Fruit fly (Drosophila melanogaster) whole organism, embryonic: ENCODE data around the gene SelG.

Experiments
- Abd-B ChIP-seq: fragments of 200-800 bp; sonication (Bioruptor generic); optimal IDR thresholded peaks from 2 replicates; lab custom pipeline; 2018; ENCODE audit warnings: missing biosample characterization, mild to moderate bottlenecking, missing genetic modification characterization, moderate library complexity
- Bdp1 ChIP-seq: fragments of 200-800 bp; sonication (Bioruptor generic); optimal IDR thresholded peaks from 3 replicates; lab custom pipeline; 2016; ENCODE audit warnings: missing biosample characterization, missing genetic modification characterization
- Bteb2 ChIP-seq: fragments of 200-800 bp; sonication (Bioruptor generic); optimal IDR thresholded peaks from 2 replicates; lab custom pipeline; 2016; ENCODE audit warnings: missing biosample characterization, missing genetic modification characterization
- CG1024 ChIP-seq: fragments of 200-800 bp; sonication (Bioruptor generic); IDR thresholded peaks from 2 replicates; pipeline ENCODE4 v1.3.6; 2022; ENCODE audit warnings: missing biosample characterization, missing genetic modification characterization
- CG10959 ChIP-seq: fragments of 200-800 bp; sonication (Bioruptor generic); IDR thresholded peaks from 2 replicates; pipeline ENCODE4 v1.3.6; 2022; ENCODE audit warnings: missing biosample characterization, missing genetic modification characterization
- CG11093 ChIP-seq: fragments of 200-800 bp; sonication (Bioruptor generic); IDR thresholded peaks from 3 replicates; pipeline ENCODE4 v1.3.6; 2022; ENCODE audit warnings: missing biosample characterization, missing genetic modification characterization
- CG11504 ChIP-seq: fragments of 200-800 bp; sonication (Bioruptor generic); optimal IDR thresholded peaks from 3 replicates; lab custom pipeline; 2019; ENCODE audit warnings: missing biosample characterization, mild to moderate bottlenecking, missing genetic modification characterization, moderate library complexity
- CG12391 ChIP-seq: fragments of 200-800 bp; sonication (Bioruptor generic); optimal IDR thresholded peaks from 3 replicates; lab custom pipeline; 2018; ENCODE audit warnings: missing biosample characterization, mild to moderate bottlenecking, missing genetic modification characterization, moderate library complexity
- CG12744 ChIP-seq: fragments of 200-800 bp; sonication (Bioruptor generic); optimal IDR thresholded peaks from 2 replicates; lab custom pipeline; 2016; ENCODE audit warnings: missing biosample characterization, missing genetic modification characterization
- CG13775 ChIP-seq: fragments of 200-800 bp; sonication (Bioruptor generic); optimal IDR thresholded peaks from 3 replicates; lab custom pipeline; 2017; ENCODE audit warnings: missing biosample characterization, mild to moderate bottlenecking, missing genetic modification characterization
- CG14441 ChIP-seq: fragments of 200-800 bp; sonication (Bioruptor generic); IDR thresholded peaks from 2 replicates; pipeline ENCODE4 v1.3.6; 2022; ENCODE audit warnings: missing biosample characterization, missing genetic modification characterization
- CG15269 ChIP-seq: fragments of 200-800 bp; sonication (Bioruptor generic); optimal IDR thresholded peaks from 2 replicates; lab custom pipeline; 2018; ENCODE audit warnings: missing biosample characterization, mild to moderate bottlenecking, missing genetic modification characterization, moderate library complexity
- CG17612 ChIP-seq: fragments of 200-800 bp; sonication (Bioruptor generic); IDR thresholded peaks from 2 replicates; pipeline ENCODE4 v1.3.6; 2022; ENCODE audit warnings: missing biosample characterization, missing genetic modification characterization
- CG17802 ChIP-seq: fragments of 200-800 bp; sonication (Bioruptor generic); optimal IDR thresholded peaks from 2 replicates; lab custom pipeline; 2018; ENCODE audit warnings: missing biosample characterization, mild to moderate bottlenecking, missing genetic modification characterization, moderate library complexity
- CG1792 ChIP-seq: fragments of 200-800 bp; sonication (Bioruptor generic); optimal IDR thresholded peaks from 2 replicates; lab custom pipeline; 2016; ENCODE audit warnings: missing biosample characterization, missing genetic modification characterization
- CG18619 ChIP-seq: fragments of 200-800 bp; sonication (Bioruptor generic); optimal IDR thresholded peaks from 3 replicates; lab custom pipeline; 2017; ENCODE audit warnings: missing biosample characterization, mild to moderate bottlenecking, missing genetic modification characterization
- CG18764 ChIP-seq: fragments of 200-800 bp; sonication (Bioruptor generic); optimal IDR thresholded peaks from 3 replicates; lab custom pipeline; 2016; ENCODE audit warnings: missing biosample characterization, missing genetic modification characterization
- CG7372 ChIP-seq: fragments of 200-800 bp; sonication (Bioruptor generic); IDR thresholded peaks from 2 replicates; pipeline ENCODE4 v1.3.6; 2022; ENCODE audit warnings: missing biosample characterization, missing genetic modification characterization
- CoRest ChIP-seq: fragments of 200-800 bp; sonication (Bioruptor generic); optimal IDR thresholded peaks from 3 replicates; lab custom pipeline; 2018; ENCODE audit warnings: missing biosample characterization, mild to moderate bottlenecking, missing genetic modification characterization, moderate library complexity
- D ChIP-seq, 2 experiments: fragments of 200-800 bp in 1 of 2; fragments of >200 bp in 1 of 2; sonication (Bioruptor generic) in 1 of 2; optimal IDR thresholded peaks; 2 replicates in 1 of 2; 3 replicates in 1 of 2; lab custom pipeline; 2017; ENCODE audit warnings: mild to moderate bottlenecking in 1 of 2, missing biosample characterization in 1 of 2, missing genetic modification characterization in 1 of 2, missing genetic modification reagents in 1 of 2
- Doc2 ChIP-seq: fragments of 200-800 bp; sonication (Bioruptor generic); IDR thresholded peaks from 2 replicates; pipeline ENCODE4 v1.3.6; 2022; ENCODE audit warnings: missing biosample characterization, missing genetic modification characterization
- Doc3 ChIP-seq: fragments of 200-800 bp; sonication (Bioruptor generic); IDR thresholded peaks from 3 replicates; pipeline ENCODE4 v1.3.6; 2022; ENCODE audit warnings: missing biosample characterization, missing genetic modification characterization; ENCODE audit not compliant: partially characterized antibody
- Drgx ChIP-seq: fragments of 200-800 bp; sonication (Bioruptor generic); IDR thresholded peaks from 2 replicates; pipeline ENCODE4 v1.3.6; 2022; ENCODE audit warnings: missing biosample characterization, missing genetic modification characterization
- Eip74EF ChIP-seq, 2 experiments: fragments of 200-800 bp in 1 of 2; fragments of >200 bp in 1 of 2; sonication (Bioruptor generic) in 1 of 2; optimal IDR thresholded peaks; 2 replicates each; lab custom pipeline; 2017 to 2019; ENCODE audit warnings: missing biosample characterization in 2 of 2, missing genetic modification characterization in 2 of 2, mild to moderate bottlenecking in 1 of 2, moderate library complexity in 1 of 2
- HLHmδ ChIP-seq: fragments of 200-800 bp; sonication (Bioruptor generic); optimal IDR thresholded peaks from 2 replicates; lab custom pipeline; 2018; ENCODE audit warnings: missing biosample characterization, mild to moderate bottlenecking, missing genetic modification characterization, moderate library complexity
- Hand ChIP-seq: fragments of 200-800 bp; sonication (Bioruptor generic); optimal IDR thresholded peaks from 2 replicates; lab custom pipeline; 2017; ENCODE audit warnings: mild to moderate bottlenecking, missing biosample characterization, missing genetic modification reagents, missing genetic modification characterization
- HmgZ ChIP-seq: fragments of 200-800 bp; sonication (Bioruptor generic); optimal IDR thresholded peaks from 2 replicates; lab custom pipeline; 2018; ENCODE audit warnings: missing biosample characterization, mild to moderate bottlenecking, missing genetic modification characterization
- Lhr ChIP-seq: fragments of 200-800 bp; sonication (Bioruptor generic); optimal IDR thresholded peaks from 3 replicates; lab custom pipeline; 2017; ENCODE audit warnings: mild to moderate bottlenecking, missing biosample characterization, missing genetic modification reagents, missing genetic modification characterization
- MBD-R2 ChIP-seq: fragments of 200-800 bp; sonication (Bioruptor generic); IDR thresholded peaks from 2 replicates; pipeline ENCODE4 v1.3.6; 2022; ENCODE audit warnings: missing biosample characterization, missing genetic modification characterization
- Mad ChIP-seq: fragments of 200-800 bp; sonication (Bioruptor generic); optimal IDR thresholded peaks from 2 replicates; lab custom pipeline; 2016; ENCODE audit warnings: missing biosample characterization, missing genetic modification characterization
- Med ChIP-seq: fragments of 200-800 bp; sonication (Bioruptor generic); peaks from one replicate; lab custom pipeline; 2016; ENCODE audit warnings: missing biosample characterization, missing genetic modification characterization, mild to moderate bottlenecking, inconsistent platforms, moderate library complexity
- Sry-β ChIP-seq: fragments of 200-800 bp; sonication (Bioruptor generic); optimal IDR thresholded peaks from 2 replicates; lab custom pipeline; 2018; ENCODE audit warnings: missing biosample characterization, mild to moderate bottlenecking, missing genetic modification characterization, moderate library complexity
- bcd ChIP-seq: fragments of 200-800 bp; sonication (Bioruptor generic); optimal IDR thresholded peaks from 2 replicates; lab custom pipeline; 2017; ENCODE audit warnings: missing biosample characterization, mild to moderate bottlenecking, missing genetic modification characterization
- br ChIP-seq: fragments of >200 bp; optimal IDR thresholded peaks from 2 replicates; lab custom pipeline; 2017
- bsh ChIP-seq, 2 experiments: fragments of 200-800 bp; sonication (Bioruptor generic); optimal IDR thresholded peaks; 2 replicates each; lab custom pipeline; 2017 to 2018; ENCODE audit warnings: mild to moderate bottlenecking in 2 of 2, missing biosample characterization in 2 of 2, missing genetic modification characterization in 2 of 2, moderate library complexity in 1 of 2
- danr ChIP-seq: fragments of 200-800 bp; sonication (Bioruptor generic); IDR thresholded peaks from 2 replicates; pipeline ENCODE4 v1.3.6; 2022; ENCODE audit warnings: missing biosample characterization, missing genetic modification characterization
- esg ChIP-seq: fragments of 200-800 bp; sonication (Bioruptor generic); conservative IDR thresholded peaks from 2 replicates; pipeline ENCODE4 v1.3.6; 2022; ENCODE audit warnings: missing biosample characterization, missing genetic modification characterization
- fru ChIP-seq: fragments of >200 bp; optimal IDR thresholded peaks from 2 replicates; lab custom pipeline; 2017
- gsb ChIP-seq: fragments of 200-800 bp; sonication (Bioruptor generic); IDR thresholded peaks from 2 replicates; pipeline ENCODE4 v1.3.6; 2022; ENCODE audit warnings: missing biosample characterization, missing genetic modification characterization
- kay ChIP-seq: fragments of 200-800 bp; sonication (Bioruptor generic); optimal IDR thresholded peaks from 2 replicates; lab custom pipeline; 2016; ENCODE audit warnings: missing biosample characterization, missing genetic modification characterization
- knrl ChIP-seq: fragments of 200-800 bp; sonication (Bioruptor generic); IDR thresholded peaks from 3 replicates; pipeline ENCODE4 v1.3.6; 2022; ENCODE audit warnings: missing biosample characterization, missing genetic modification characterization; ENCODE audit not compliant: partially characterized antibody
- lab ChIP-seq: fragments of 200-800 bp; sonication (Bioruptor generic); optimal IDR thresholded peaks from 3 replicates; lab custom pipeline; 2017; ENCODE audit warnings: missing biosample characterization, missing genetic modification characterization, mild to moderate bottlenecking, moderate library complexity, missing genetic modification reagents
- luna ChIP-seq: fragments of 200-800 bp; sonication (Bioruptor generic); optimal IDR thresholded peaks from 2 replicates; lab custom pipeline; 2016; ENCODE audit warnings: missing biosample characterization, missing genetic modification characterization
- oc ChIP-seq: fragments of 200-800 bp; sonication (Bioruptor generic); optimal IDR thresholded peaks from 2 replicates; lab custom pipeline; 2018; ENCODE audit warnings: missing biosample characterization, mild to moderate bottlenecking, missing genetic modification characterization, moderate library complexity
- run ChIP-seq: fragments of 200-800 bp; sonication (Bioruptor generic); optimal IDR thresholded peaks from 3 replicates; lab custom pipeline; 2018; ENCODE audit warnings: missing biosample characterization, mild to moderate bottlenecking, missing genetic modification characterization
- schlank ChIP-seq: fragments of 200-800 bp; sonication (Bioruptor generic); optimal IDR thresholded peaks from 2 replicates; lab custom pipeline; 2018; ENCODE audit warnings: missing biosample characterization, mild to moderate bottlenecking, missing genetic modification characterization
- sisA ChIP-seq: fragments of 200-800 bp; sonication (Bioruptor generic); IDR thresholded peaks from 2 replicates; pipeline ENCODE4 v1.3.6; 2022; ENCODE audit warnings: missing biosample characterization, missing genetic modification characterization
- sr ChIP-seq: fragments of 200-800 bp; sonication (Bioruptor generic); IDR thresholded peaks from 3 replicates; pipeline ENCODE4 v1.3.6; 2022; ENCODE audit warnings: missing biosample characterization, missing genetic modification characterization
- stwl ChIP-seq: fragments of 200-800 bp; sonication (Bioruptor generic); optimal IDR thresholded peaks from 3 replicates; lab custom pipeline; 2018; ENCODE audit warnings: missing biosample characterization, mild to moderate bottlenecking, missing genetic modification characterization, moderate library complexity
- tx ChIP-seq: fragments of 200-800 bp; sonication (Bioruptor generic); optimal IDR thresholded peaks from 2 replicates; lab custom pipeline; 2016; ENCODE audit warnings: missing biosample characterization, missing genetic modification characterization
- wor ChIP-seq: fragments of 200-800 bp; sonication (Bioruptor generic); IDR thresholded peaks from 2 replicates; pipeline ENCODE4 v1.3.6; 2022; ENCODE audit warnings: missing biosample characterization, missing genetic modification characterization

SelG gene

DNA sequence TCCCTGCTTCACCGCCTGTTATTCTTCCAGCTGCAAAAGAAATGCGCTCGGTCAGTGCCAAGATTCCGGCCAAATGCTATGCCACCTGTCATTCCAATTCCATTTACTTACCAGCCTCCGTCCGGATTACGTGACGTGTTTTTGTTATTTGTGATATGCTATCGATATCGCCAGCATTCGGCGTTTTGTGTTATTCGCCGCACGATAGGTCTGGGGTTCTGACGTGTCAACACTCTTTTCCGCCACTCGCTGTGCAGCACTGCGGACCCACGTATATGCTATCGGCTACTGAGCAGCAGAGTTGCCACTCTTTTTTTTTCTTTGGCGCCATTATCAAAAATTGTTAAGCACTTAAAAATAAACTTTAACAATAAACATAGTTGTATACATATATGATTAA, 34.8 kb upstream of the SelG start, which contains the start of gene p24-1 (continued):
- TF ChIP-seq D (optimal IDR thresholded peaks at IDR 0.05; lab: Kevin White, UChicago) (no peak), D (GFP tag; optimal IDR thresholded peaks at IDR 0.05; lab: Kevin White, UChicago) (no peak), HmgZ (tag; lab: Kevin White, UChicago) (peak; percentile 86), Mad (no peak), Drgx (no peak), MBD-R2 (GFP tag; lab: Robert Waterston, UW) (peak; percentile 81), CG12744 (GFP tag; lab: Kevin White, UChicago) (no peak), CG17612 (GFP tag; lab: Robert Waterston, UW) (no peak), gsb (GFP tag; lab: Robert Waterston, UW) (no peak), schlank (no peak), Bdp1 (peak; percentile 19), Lhr (GFP tag; lab: Kevin White, UChicago) (peak; percentile 11), CG7372 (GFP tag; lab: Robert Waterston, UW) (no peak), sr (GFP tag; lab: Robert Waterston, UW) (no peak), CG15269 (peak; percentile 23), danr (no peak), Med (GFP tag; lab: Kevin White, UChicago) (peak; percentile 95), CG14441 (GFP tag; lab: Robert Waterston, UW) (no peak), Doc3 (GFP tag; lab: Robert Waterston, UW) (peak; percentile 70), bcd (peak; percentile 44), oc (tag; lab: Kevin White, UChicago) (no peak), Bteb2 (GFP tag; lab: Kevin White, UChicago) (peak; percentile 7), sisA (GFP tag; lab: Robert Waterston, UW) (peak; percentile 12; the same call in 1 of the 2 replicates), lab (GFP tag; lab: Kevin White, UChicago) (peak; percentile 65), stwl (tag; lab: Kevin White, UChicago) (peak; percentile 85), wor (no peak), CG17802 (tag; lab: Kevin White, UChicago) (peak; percentile 27), esg (GFP tag; lab: Robert Waterston, UW) (no peak), CoRest (tag; lab: Kevin White, UChicago) (peak; percentile 16), bsh (GFP tag; optimal IDR thresholded peaks at IDR 0.05; lab: Kevin White, UChicago) (peak in 1 of 2 experiments; percentile 8), CG1024 (no peak), CG13775 (GFP tag; lab: Kevin White, UChicago) (no peak), kay (peak; percentile 48), luna (no peak), br (no peak), CG11093 (GFP tag; lab: Robert Waterston, UW) (no peak), CG18619 (no peak), Hand (GFP tag; lab: Kevin White, UChicago) (no peak), tx (GFP tag; lab: Kevin White, UChicago) (no peak), CG12391 (peak; percentile 36), Abd-B (GFP tag; lab: Kevin White, UChicago) (no peak), run (tag; lab: Kevin White, UChicago) (no peak), Eip74EF (GFP tag; optimal IDR thresholded peaks at IDR 0.05; lab: Kevin White, UChicago) (no peak), Sry-β (peak; percentile 63), Doc2 (GFP tag; lab: Robert Waterston, UW) (no peak), CG18764 (GFP tag; lab: Kevin White, UChicago) (peak; percentile 23), knrl (peak; percentile 85), HLHmδ (GFP tag; lab: Kevin White, UChicago) (no peak), fru (lab: Kevin White, UChicago) (no peak), CG10959 (GFP tag; lab: Robert Waterston, UW) (no peak), CG11504 (tag; lab: Kevin White, UChicago) (peak; percentile 36), CG1792 (GFP tag; lab: Kevin White, UChicago) (peak; percentile 65)
